Fruit fly (Drosophila melanogaster): Measurements from ENCODE around the gene Sce.

DNA sequence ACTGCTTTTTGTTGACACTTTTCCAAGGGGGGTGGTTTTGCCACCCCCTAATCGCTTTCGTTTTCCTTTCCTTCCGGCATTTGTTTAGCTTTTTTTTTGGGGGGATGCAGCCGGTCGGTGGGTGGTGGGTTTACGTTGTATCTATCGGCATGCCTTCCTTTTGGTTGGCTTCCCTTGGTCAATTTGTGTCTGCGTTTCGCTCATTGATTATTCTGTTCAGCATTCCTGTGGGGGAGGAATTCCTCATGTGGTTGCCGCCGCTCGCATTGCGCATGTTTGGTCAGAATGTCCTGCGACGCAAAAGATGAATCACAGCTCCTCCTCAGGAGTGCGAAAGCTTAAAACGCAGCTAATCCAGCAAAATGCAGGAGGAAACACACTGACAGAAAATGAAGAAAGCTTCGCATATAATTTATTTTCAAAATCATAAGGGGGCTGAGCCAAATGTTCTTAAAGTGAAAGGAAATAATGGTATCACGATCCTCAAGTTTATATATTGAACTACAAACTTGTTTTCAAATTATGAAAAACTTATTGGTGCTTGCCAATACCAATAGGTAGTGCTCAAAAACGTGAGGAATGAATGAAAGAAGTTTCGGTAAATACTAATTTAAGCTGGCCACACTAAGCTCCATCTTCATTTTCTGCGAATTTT, 29.5 kb downstream of the Sce start, which contains the start of gene RpS10a:
- TF ChIP-seq CG10348 (GFP tag; IDR thresholded peaks at IDR 0.05) (no peak), CG4496 (GFP tag; IDR thresholded peaks at IDR 0.05) (no peak), CG34367 (tag; optimal IDR thresholded peaks at IDR 0.05) (no peak), CG8159 (tag; optimal IDR thresholded peaks at IDR 0.05) (no peak), CG12605 (GFP tag; IDR thresholded peaks at IDR 0.05) (no peak), CG32121 (GFP tag; IDR thresholded peaks at IDR 0.05) (no peak), fd96Ca (GFP tag; IDR thresholded peaks at IDR 0.05) (no peak), Pif1A (GFP tag; optimal IDR thresholded peaks at IDR 0.05) (no peak), Pif1B (GFP tag; optimal IDR thresholded peaks at IDR 0.05) (no peak), rn (GFP tag; IDR thresholded peaks at IDR 0.05) (no peak), CG14655 (GFP tag; optimal IDR thresholded peaks at IDR 0.05) (no peak), CG13204 (GFP tag; optimal IDR thresholded peaks at IDR 0.05) (no peak)

Data from whole organism, pupa.